Worm (Caenorhabditis elegans): Measurements from ENCODE around the gene C06B8.7.

- TF ChIP-seq Y95B8A.8 (GFP tag; IDR thresholded peaks at IDR 0.05) (no peak), ceh-40 (GFP tag; IDR thresholded peaks at IDR 0.05) (no peak), snpc-4 (GFP tag; optimal IDR thresholded peaks at IDR 0.05) (no peak), snpc-4 (tag; optimal IDR thresholded peaks at IDR 0.05) (no peak), lin-35 (GFP tag; optimal IDR thresholded peaks at IDR 0.05) (no peak), snpc-1.3 (tag; optimal IDR thresholded peaks at IDR 0.05; ENCODE audit: insufficient read depth) (no peak), C06A6.2 (GFP tag; conservative IDR thresholded peaks at IDR 0.05) (no peak), lin-40 (tag; optimal IDR thresholded peaks at IDR 0.05) (no peak)
Observed at ce11 chrV:15517413-15517812, 18.9 kb downstream of the C06B8.7 start, which contains the start of gene F21A3.3.
